Fruit fly (Drosophila melanogaster): ENCODE measurements around the gene scny.

The scny gene

dm6 chr3L:5808101-5808433 is 39.3 kb downstream of the scny start (continued):
- peak; percentile 79 for TF ChIP-seq achi (GFP tag; optimal IDR thresholded peaks at IDR 0.05)
- peak; percentile 89 for TF ChIP-seq Hr4 (GFP tag; optimal IDR thresholded peaks at IDR 0.05)
- TF ChIP-seq CG11294 (GFP tag; IDR thresholded peaks at IDR 0.05), result peak; percentile 64; the same call in 1 of the 2 replicates
- peak; percentile 73 for TF ChIP-seq CG34406 (GFP tag; optimal IDR thresholded peaks at IDR 0.05)
- TF ChIP-seq CG8632 (GFP tag; optimal IDR thresholded peaks at IDR 0.05), result peak; percentile 66
- TF ChIP-seq topi (GFP tag; optimal IDR thresholded peaks at IDR 0.05), result peak; percentile 74
- no peak for TF ChIP-seq Eip93F (GFP tag; optimal IDR thresholded peaks at IDR 0.05)
- TF ChIP-seq spab (GFP tag; optimal IDR thresholded peaks at IDR 0.05), result peak; percentile 80
- peak; percentile 83 for TF ChIP-seq CG10631 (GFP tag; optimal IDR thresholded peaks at IDR 0.05)
- TF ChIP-seq Smox (GFP tag; optimal IDR thresholded peaks at IDR 0.05), result no peak
- TF ChIP-seq Eip75B (GFP tag; optimal IDR thresholded peaks at IDR 0.05), result peak; percentile 89
- peak; percentile 57 to 81 for TF ChIP-seq salr (GFP tag; optimal IDR thresholded peaks at IDR 0.05)
- no peak for TF ChIP-seq fkh (GFP tag; optimal IDR thresholded peaks at IDR 0.05)
- peak; percentile 74 for TF ChIP-seq Sox14 (GFP tag; optimal IDR thresholded peaks at IDR 0.05)
- TF ChIP-seq Ets96B (tag; optimal IDR thresholded peaks at IDR 0.05), result peak; percentile 83
- peak; percentile 97 for TF ChIP-seq Eip78C (GFP tag)
- peak; percentile 67 for TF ChIP-seq Hr39 (GFP tag; optimal IDR thresholded peaks at IDR 0.05)
- TF ChIP-seq CG4318 (GFP tag; optimal IDR thresholded peaks at IDR 0.05), result peak; percentile 77
- TF ChIP-seq Met (GFP tag; optimal IDR thresholded peaks at IDR 0.05), result no peak
- peak; percentile 71 for TF ChIP-seq CG6276 (GFP tag; optimal IDR thresholded peaks at IDR 0.05)
- peak; percentile 80 for TF ChIP-seq CG8119 (GFP tag; IDR thresholded peaks at IDR 0.05)
- TF ChIP-seq dsx (GFP tag; optimal IDR thresholded peaks at IDR 0.05; ENCODE audit: poor library complexity, severe bottlenecking), result peak; percentile 75
- peak; percentile 71 for TF ChIP-seq net (GFP tag; optimal IDR thresholded peaks at IDR 0.05)
- peak; percentile 86 for TF ChIP-seq CG6808 (GFP tag; optimal IDR thresholded peaks at IDR 0.05)
- TF ChIP-seq lz (GFP tag; optimal IDR thresholded peaks at IDR 0.05), result peak; percentile 74

dm6 chr3L:5808540-5809200 is 39.9 kb downstream of the scny start:
- TF ChIP-seq vri (GFP tag; optimal IDR thresholded peaks at IDR 0.05), result peak; percentile 29
- no peak for TF ChIP-seq acj6 (GFP tag; optimal IDR thresholded peaks at IDR 0.05)

- TF ChIP-seq Met (GFP tag; optimal IDR thresholded peaks at IDR 0.05), result peak; percentile 20
- no peak for TF ChIP-seq OdsH (GFP tag; optimal IDR thresholded peaks at IDR 0.05)
- TF ChIP-seq CG32006 (GFP tag; optimal IDR thresholded peaks at IDR 0.05), result no peak
- TF ChIP-seq fd59A (GFP tag; optimal IDR thresholded peaks at IDR 0.05), result no peak
- TF ChIP-seq CG6854 (GFP tag; optimal IDR thresholded peaks at IDR 0.05), result no peak
Measured at dm6 chr3L:5809201-5809584, 40.4 kb downstream of the scny start.

- TF ChIP-seq Sox15 (GFP tag; optimal IDR thresholded peaks at IDR 0.05), result no peak
- no peak for TF ChIP-seq Smox (GFP tag; optimal IDR thresholded peaks at IDR 0.05)
- TF ChIP-seq Sox14 (GFP tag; optimal IDR thresholded peaks at IDR 0.05), result peak; percentile 40
- TF ChIP-seq Eip93F (GFP tag; optimal IDR thresholded peaks at IDR 0.05), result no peak
- peak; percentile 55 for TF ChIP-seq svp (GFP tag)
- TF ChIP-seq Eip78C (GFP tag), result peak; percentile 0
- no peak for TF ChIP-seq fd85E (GFP tag; optimal IDR thresholded peaks at IDR 0.05)
- peak; percentile 33 for TF ChIP-seq vri (GFP tag; optimal IDR thresholded peaks at IDR 0.05)
- TF ChIP-seq CG6808 (GFP tag; optimal IDR thresholded peaks at IDR 0.05), result no peak
- 0 out of 3 replicates have a peak, but pooled peaks have one; percentile 11 for TF ChIP-seq CG6163 (GFP tag; IDR thresholded peaks at IDR 0.05)
Measured at dm6 chr3L:5809642-5810279, 41.0 kb downstream of the scny start.

Data from whole organism, prepupa.